Fruit fly (Drosophila melanogaster): ENCODE measurements around the gene CG9389.

CG9389 gene

DNA sequence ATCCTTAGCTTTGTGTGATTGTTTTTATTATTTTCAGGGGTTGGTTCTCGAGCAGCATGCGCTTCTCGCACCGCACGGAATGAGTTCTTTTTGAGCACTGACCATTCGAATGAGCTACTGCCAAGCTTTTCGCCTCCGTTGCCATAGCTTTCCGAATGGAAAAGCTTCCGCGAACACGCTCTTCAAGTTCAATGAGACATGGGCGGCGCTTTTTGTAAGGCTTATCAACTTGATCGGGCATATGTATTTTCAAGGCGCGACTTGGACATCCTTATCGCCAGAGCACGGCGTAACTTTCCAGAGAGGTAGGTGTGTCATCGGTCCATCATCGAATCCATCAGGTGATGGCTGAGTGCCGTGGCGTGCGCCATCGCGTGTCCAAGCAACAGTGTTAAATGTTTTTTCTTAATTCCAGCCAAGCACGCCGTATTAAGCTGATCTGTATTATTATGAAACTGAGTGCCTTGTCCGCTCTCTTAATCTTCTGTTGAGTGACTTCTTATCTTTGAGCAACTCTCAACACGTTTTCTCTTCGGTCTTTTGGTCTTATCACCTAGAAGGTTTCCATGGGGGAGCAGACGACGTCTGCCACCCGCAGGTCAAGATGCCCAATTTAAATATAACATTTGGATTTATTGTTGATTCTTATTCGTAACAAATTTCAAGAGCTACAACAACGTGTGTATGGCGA is 9.6 kb upstream of the CG9389 start, which contains the start of gene AcCoAS:
Gene AcCoAS (minus strand): TSS at position 368 of the 691 bp plus-strand sequence.
- TF ChIP-seq ttk (optimal IDR thresholded peaks at IDR 0.05) (no peak), h (optimal IDR thresholded peaks at IDR 0.05) (no peak), Sin3A (optimal IDR thresholded peaks at IDR 0.05) (no peak), psq (optimal IDR thresholded peaks at IDR 0.05) (no peak), Myc (optimal IDR thresholded peaks at IDR 0.05) (no peak), insv (optimal IDR thresholded peaks at IDR 0.05) (no peak)

DNA sequence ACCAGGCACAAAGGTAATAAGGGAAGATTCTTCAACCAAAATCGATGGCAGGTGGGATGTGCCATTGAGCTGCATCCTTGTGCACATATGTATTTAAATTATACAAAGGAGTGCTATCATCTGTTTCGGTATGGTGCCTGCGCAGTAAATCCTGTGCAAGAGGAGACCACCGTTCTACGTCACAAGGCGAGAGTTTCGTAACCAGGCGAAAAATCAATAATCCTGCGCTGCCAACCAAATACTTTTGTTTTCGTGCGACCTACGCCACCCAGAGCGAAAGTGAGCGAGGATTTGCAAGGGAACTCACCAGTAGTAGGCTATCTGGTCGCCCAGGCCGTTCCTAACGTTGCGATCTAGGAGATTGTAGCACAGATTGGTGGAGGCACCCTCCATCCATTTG is 8.8 kb upstream of the CG9389 start:
- TF ChIP-seq h (optimal IDR thresholded peaks at IDR 0.05) = no peak
- TF ChIP-seq ttk (optimal IDR thresholded peaks at IDR 0.05) = no peak
- TF ChIP-seq psq (optimal IDR thresholded peaks at IDR 0.05) = no peak
- no peak for TF ChIP-seq insv (optimal IDR thresholded peaks at IDR 0.05)
- no peak for TF ChIP-seq Myc (optimal IDR thresholded peaks at IDR 0.05)
- TF ChIP-seq Sin3A (optimal IDR thresholded peaks at IDR 0.05) = no peak

DNA sequence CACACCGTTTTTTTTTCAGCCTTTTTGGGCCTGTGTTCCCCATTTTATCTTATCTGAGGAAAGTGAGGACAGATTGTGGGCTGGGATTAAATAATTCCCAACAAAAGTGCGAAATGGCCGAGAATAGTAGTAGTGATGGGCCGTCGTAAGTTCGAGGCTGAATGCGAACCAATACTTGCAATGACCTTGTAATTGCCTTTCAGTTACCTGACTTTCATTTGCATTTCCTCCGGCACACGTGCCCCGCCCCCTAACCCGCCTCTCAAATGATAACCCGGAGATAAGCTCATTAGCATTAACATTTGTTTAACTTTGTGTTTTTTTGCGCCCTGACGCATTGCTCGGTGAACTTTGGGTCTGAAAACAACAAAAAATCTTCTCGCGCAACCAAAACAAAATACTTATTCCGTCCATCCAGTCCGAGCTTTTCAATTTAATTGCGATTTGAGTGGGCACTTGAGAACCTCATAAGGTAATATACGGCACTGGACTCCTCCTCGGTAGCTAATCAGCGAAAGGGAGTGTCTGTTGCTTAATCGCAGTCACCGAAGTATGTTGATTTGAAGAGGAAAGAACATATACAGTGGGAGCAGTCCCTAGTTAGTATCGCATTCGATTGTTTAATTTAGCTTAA is 7.6 kb upstream of the CG9389 start:
- TF ChIP-seq h (optimal IDR thresholded peaks at IDR 0.05) (no peak), insv (optimal IDR thresholded peaks at IDR 0.05) (no peak), Myc (optimal IDR thresholded peaks at IDR 0.05) (no peak), ttk (optimal IDR thresholded peaks at IDR 0.05) (no peak), psq (optimal IDR thresholded peaks at IDR 0.05) (no peak), Sin3A (optimal IDR thresholded peaks at IDR 0.05) (no peak)

DNA sequence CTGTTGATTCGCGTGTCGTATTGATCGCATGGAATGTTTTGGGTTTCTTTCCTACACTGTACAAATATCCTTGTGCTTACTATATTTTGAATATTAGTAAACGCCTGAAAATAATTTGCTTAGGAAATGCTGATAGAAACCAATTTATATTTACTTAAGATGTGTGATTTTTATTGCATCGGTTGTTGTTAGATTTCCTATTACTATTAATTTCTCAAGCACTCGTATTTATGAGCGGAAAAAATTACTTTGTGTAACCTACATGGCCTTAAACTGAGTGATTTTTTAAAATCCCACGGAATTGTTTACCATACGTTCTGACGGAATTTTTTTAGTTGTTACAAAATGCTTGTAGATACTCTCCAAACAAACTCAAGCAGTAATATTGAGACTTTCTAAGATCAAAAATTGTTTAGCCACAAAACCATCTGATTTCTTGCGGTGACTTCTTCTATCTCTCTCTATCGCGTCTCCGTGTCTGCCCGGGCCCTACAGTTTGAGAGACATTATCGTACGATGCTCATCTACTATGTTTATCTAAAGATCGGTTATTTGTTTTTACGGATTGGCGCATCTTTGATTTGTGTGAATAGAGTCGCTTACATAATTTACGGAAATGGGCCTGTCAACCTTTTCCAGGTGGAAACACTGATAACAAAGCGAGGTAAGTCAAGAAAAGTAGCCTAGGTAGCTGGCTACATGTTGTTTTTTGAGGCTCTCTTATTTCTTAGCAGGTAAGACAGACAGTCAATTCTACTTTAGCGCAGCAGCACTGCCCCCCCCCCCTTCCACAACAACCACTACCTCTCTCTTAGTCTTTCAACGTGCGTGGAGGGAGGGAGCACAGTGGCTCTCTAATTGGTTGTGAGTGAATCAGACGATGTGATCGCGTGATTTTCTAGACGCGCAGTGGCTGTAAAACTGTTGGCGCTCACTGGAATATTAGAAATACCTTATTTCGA is 6.2 kb upstream of the CG9389 start:
- TF ChIP-seq Sin3A (optimal IDR thresholded peaks at IDR 0.05) (no peak), ttk (optimal IDR thresholded peaks at IDR 0.05) (peak; percentile 45)

DNA sequence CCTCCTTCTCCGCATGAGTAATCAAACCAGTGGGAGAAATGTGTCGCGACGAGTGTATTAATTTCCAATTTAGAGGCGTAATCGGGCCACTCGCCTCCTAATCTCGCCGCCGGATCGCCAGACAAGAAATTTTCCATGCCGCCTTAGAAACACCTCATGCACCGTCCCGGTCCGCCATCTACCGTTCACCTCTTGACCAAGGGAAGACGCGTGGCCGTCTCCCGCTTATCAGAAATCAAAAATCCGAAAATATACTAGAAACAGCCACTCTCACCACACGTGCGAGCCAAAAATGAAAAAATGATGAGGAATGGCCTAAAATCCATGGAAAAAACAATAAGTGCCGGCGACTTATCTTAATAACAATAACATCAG is 5.5 kb upstream of the CG9389 start:
- no peak for TF ChIP-seq ttk (optimal IDR thresholded peaks at IDR 0.05)
- no peak for TF ChIP-seq Sin3A (optimal IDR thresholded peaks at IDR 0.05)
- no peak for TF ChIP-seq h (optimal IDR thresholded peaks at IDR 0.05)
- TF ChIP-seq insv (optimal IDR thresholded peaks at IDR 0.05) = no peak
- no peak for TF ChIP-seq psq (optimal IDR thresholded peaks at IDR 0.05)
- TF ChIP-seq Myc (optimal IDR thresholded peaks at IDR 0.05) = no peak

DNA sequence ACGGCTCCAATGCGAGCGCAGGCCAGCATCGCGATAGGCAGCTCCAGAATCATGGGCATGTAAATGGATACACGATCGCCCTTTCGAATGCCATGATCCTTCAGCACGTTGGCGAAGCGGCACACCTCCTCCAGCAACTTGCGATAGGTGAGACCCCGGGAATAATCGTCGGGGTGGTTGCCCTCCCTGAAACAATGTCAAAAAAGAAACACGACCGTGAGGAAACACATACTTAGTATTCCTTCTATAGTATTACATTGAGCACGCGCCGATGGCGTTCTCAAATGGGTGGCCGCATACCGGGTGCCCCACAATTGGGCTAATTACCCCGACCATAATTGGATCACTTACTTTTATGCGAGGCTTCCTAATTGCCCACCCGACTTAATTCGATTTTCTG is 3.1 kb upstream of the CG9389 start:
- TF ChIP-seq Sin3A (optimal IDR thresholded peaks at IDR 0.05) = no peak
- no peak for TF ChIP-seq psq (optimal IDR thresholded peaks at IDR 0.05)
- no peak for TF ChIP-seq h (optimal IDR thresholded peaks at IDR 0.05)
- TF ChIP-seq ttk (optimal IDR thresholded peaks at IDR 0.05) = no peak

DNA sequence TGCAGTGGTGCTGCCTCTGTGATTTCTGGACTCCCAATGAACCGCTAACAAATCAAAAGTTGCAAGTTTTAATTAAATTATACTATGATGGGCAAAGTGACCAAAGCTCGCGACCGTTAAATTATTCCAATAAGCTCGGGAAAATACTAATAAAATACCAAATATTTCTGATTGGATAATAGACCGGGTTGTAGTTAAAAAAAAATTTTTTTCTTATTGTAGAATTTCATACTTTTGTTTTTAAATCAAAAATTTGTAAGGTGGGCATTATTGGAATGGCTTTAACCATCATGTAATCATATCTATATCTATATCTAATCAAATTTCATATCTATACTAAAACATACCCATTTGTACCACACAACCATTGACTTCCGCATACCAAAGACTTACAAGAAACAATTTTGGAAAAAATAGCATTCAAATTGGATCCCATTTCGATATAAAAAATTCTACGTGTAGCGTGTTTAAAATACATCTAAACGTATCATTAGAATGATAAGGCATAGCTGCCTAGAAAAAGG is 2.5 kb downstream of the CG9389 start, which contains the start of gene CG9391:
Gene CG9391 (minus strand): TSS at position 474 of the 524 bp plus-strand sequence.
- TF ChIP-seq h (optimal IDR thresholded peaks at IDR 0.05) (no peak), insv (optimal IDR thresholded peaks at IDR 0.05) (no peak), Sin3A (optimal IDR thresholded peaks at IDR 0.05) (no peak), Myc (optimal IDR thresholded peaks at IDR 0.05) (no peak), ttk (optimal IDR thresholded peaks at IDR 0.05) (no peak), psq (optimal IDR thresholded peaks at IDR 0.05) (no peak)

DNA sequence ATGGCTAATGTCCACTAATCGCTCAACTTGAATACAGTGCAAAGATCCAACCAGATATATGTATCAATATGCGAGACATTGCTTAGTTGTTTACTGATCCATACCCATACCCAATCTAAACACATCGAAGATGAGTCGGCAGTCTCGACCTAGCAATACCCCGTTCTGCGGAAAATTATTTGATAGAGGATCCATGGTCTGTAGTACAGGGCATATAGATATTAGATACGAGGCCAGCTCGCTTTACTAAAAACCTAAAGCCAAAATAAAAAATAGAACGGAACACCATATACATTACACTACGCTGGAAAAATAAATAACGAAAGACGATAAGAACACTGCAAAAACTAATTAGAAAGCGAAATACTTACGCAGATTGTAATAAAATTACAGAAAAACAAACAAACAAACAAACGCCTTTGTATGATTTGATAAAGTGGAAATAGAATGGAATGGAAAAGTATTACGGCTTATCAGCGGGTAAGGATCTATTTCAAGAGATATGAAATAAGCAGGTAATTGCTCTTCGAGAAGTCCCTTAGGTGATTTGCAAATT is 4.2 kb downstream of the CG9389 start:
- no peak for TF ChIP-seq h (optimal IDR thresholded peaks at IDR 0.05)
- TF ChIP-seq Myc (optimal IDR thresholded peaks at IDR 0.05) = no peak
- no peak for TF ChIP-seq Sin3A (optimal IDR thresholded peaks at IDR 0.05)
- no peak for TF ChIP-seq ttk (optimal IDR thresholded peaks at IDR 0.05)
- TF ChIP-seq insv (optimal IDR thresholded peaks at IDR 0.05) = no peak
- TF ChIP-seq psq (optimal IDR thresholded peaks at IDR 0.05) = no peak

DNA sequence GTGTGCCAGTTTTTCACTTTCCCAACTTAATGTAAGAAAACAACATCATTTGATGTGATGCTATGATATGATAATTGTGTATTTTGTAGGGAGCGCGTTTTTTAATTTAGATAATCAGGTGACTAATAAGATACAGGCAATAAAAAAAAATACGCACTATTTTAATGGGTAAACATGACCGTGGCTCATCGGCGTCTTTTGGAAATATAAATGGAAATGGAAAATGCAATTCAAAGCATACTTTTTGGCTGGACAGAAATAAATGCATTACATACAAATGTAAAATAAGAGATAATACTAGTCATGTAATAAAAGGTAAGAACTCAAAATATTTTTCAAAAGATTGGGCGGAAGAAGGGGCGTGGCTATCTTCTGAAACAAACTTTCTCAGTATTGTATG is 8.0 kb downstream of the CG9389 start:
- TF ChIP-seq Sin3A (optimal IDR thresholded peaks at IDR 0.05) (no peak), ttk (optimal IDR thresholded peaks at IDR 0.05) (no peak), Myc (optimal IDR thresholded peaks at IDR 0.05) (no peak), psq (optimal IDR thresholded peaks at IDR 0.05) (no peak), h (optimal IDR thresholded peaks at IDR 0.05) (no peak), insv (optimal IDR thresholded peaks at IDR 0.05) (no peak)

DNA sequence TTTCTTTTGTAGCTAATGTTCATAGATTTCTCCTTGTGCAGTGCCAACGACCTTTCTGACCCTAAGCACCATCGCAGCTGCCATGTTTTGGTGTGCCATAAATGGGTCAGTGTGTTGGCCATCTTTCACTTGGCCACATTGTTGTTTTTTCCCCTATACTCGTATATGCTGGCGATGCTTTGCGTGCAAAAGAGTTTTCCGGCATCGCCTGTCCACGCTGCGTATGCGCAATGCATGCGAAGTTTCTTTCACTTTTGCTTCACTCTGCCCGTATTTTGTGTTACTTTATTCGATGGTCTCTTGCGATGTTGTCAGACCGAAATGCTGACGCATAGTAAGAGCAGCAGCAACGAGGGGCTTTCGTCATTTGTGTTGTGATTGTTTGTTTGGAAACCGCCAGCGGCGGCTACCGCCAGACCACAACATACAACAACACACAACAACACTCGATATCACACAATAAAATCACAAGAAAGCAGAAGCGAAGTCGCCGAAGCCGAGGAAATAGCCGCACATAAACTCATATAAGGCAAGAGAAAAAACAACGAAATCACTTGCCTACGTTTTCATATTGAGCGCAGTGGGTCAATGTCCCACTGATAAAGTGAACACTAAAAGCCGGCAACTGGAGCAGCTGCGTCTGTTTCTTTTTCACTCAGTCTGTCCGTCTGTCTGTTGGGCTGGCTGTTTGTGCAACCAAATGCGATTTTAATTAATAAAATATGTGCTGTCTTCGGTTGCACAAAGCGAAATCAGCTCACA is 8.8 kb downstream of the CG9389 start:
- TF ChIP-seq ttk (optimal IDR thresholded peaks at IDR 0.05) (no peak), Myc (optimal IDR thresholded peaks at IDR 0.05) (no peak), psq (optimal IDR thresholded peaks at IDR 0.05) (no peak), Sin3A (optimal IDR thresholded peaks at IDR 0.05) (no peak), insv (optimal IDR thresholded peaks at IDR 0.05) (no peak), h (optimal IDR thresholded peaks at IDR 0.05) (no peak)

DNA sequence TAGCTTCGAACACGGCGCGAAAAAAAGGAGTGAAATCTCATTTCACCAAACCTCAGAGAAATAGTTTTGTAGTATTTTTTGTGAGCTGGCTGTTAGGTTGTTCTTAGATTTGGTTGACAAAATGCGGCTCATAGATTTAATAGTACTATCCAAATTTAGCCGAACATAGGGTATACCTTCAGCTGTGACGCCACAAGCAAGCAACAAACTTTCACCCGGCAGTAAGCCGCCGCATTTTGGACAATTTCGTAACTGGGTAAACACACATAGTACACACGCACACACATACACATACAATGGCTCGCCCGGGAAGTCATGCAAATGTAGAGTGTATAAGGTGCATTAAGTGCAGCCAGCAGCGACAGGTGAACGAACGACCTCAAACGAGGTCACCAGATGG is 11.1 kb downstream of the CG9389 start:
- TF ChIP-seq Sin3A (optimal IDR thresholded peaks at IDR 0.05) = no peak
- TF ChIP-seq insv (optimal IDR thresholded peaks at IDR 0.05) = no peak
- TF ChIP-seq h (optimal IDR thresholded peaks at IDR 0.05) = no peak
- TF ChIP-seq psq (optimal IDR thresholded peaks at IDR 0.05) = no peak
- no peak for TF ChIP-seq ttk (optimal IDR thresholded peaks at IDR 0.05)
- no peak for TF ChIP-seq Myc (optimal IDR thresholded peaks at IDR 0.05)
